Fruit fly (Drosophila melanogaster): ENCODE results near the gene CG2202.

DNA sequence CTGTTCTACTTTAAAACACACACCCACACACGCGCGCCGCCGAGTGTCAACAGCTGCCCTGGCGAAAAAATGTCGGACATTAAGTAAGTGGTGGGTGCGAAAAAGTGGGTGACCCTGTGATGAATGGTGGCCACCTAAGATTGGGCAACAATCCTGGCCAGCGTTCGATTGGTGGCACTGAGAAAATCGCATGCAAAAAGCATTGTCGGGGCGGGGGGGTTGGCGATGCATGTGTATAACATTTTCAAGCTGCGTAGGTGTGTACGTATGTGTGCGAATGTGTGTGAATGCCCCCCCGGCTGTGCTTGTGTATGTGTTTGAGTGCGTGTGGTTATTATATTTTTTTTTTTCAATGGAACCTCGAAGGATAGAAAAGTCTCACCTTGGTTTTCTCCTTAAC, 9.3 kb downstream of the CG2202 start:
- TF ChIP-seq jing (GFP tag; optimal IDR thresholded peaks at IDR 0.05) = no peak
- TF ChIP-seq tin (GFP tag; optimal IDR thresholded peaks at IDR 0.05) = no peak
- TF ChIP-seq insv (GFP tag; optimal IDR thresholded peaks at IDR 0.05) = no peak
- no peak for TF ChIP-seq usp (GFP tag; optimal IDR thresholded peaks at IDR 0.05)
- TF ChIP-seq salm (tag; optimal IDR thresholded peaks at IDR 0.05) = no peak
- TF ChIP-seq CG10543 (GFP tag; optimal IDR thresholded peaks at IDR 0.05) = no peak
